Worm (Caenorhabditis elegans) whole organism, L3 larva: ENCODE measurements around the gene sri-63.

Source experiments
- ceh-82 ChIP-seq: fragments of 150-350 bp; optimal IDR thresholded peaks from 2 replicates; lab custom pipeline; 2014; ENCODE audit warnings: missing biosample characterization, missing genetic modification characterization
- egl-27 ChIP-seq: sonication (generic microtip); optimal IDR thresholded peaks from 4 replicates; lab custom pipeline; 2017; ENCODE audit warnings: missing biosample characterization, missing genetic modification reagents, missing genetic modification characterization
- elt-2 ChIP-seq: sonication (generic microtip); optimal IDR thresholded peaks from 2 replicates; lab custom pipeline; 2016; ENCODE audit warnings: missing genetic modification reagents, mild to moderate bottlenecking, missing genetic modification characterization, missing compliant biosample characterization
- elt-3 ChIP-seq, 3 experiments: fragments of 150-350 bp in 1 of 3; sonication (generic microtip) in 2 of 3; optimal IDR thresholded peaks; 2 replicates in 2 of 3; 4 replicates in 1 of 3; lab custom pipeline; 2014 to 2017; ENCODE audit warnings: missing biosample characterization in 3 of 3, missing genetic modification characterization in 3 of 3
- jun-1 ChIP-seq: fragments of 150-350 bp; optimal IDR thresholded peaks from 2 replicates; lab custom pipeline; 2014; ENCODE audit warnings: missing biosample characterization, missing genetic modification reagents, missing genetic modification characterization
- nhr-28 ChIP-seq: fragments of 150-350 bp; optimal IDR thresholded peaks from 2 replicates; lab custom pipeline; 2014; ENCODE audit warnings: missing biosample characterization, missing genetic modification characterization
- nhr-76 ChIP-seq: fragments of 150-350 bp; sonication (generic microtip); optimal IDR thresholded peaks from 5 replicates; lab custom pipeline; 2014; ENCODE audit warnings: missing biosample characterization, missing genetic modification characterization
- nhr-77 ChIP-seq: fragments of 150-350 bp; optimal IDR thresholded peaks from 2 replicates; lab custom pipeline; 2014; ENCODE audit warnings: missing biosample characterization, missing genetic modification characterization
- pqm-1 ChIP-seq: fragments of 150-350 bp; optimal IDR thresholded peaks from 2 replicates; lab custom pipeline; 2017; ENCODE audit warnings: missing biosample characterization, missing genetic modification characterization, inconsistent platforms
- unc-62 ChIP-seq: fragments of 150-350 bp; sonication (generic microtip); optimal IDR thresholded peaks from 4 replicates; lab custom pipeline; 2014; ENCODE audit warnings: missing biosample characterization, missing genetic modification reagents, missing genetic modification characterization

DNA sequence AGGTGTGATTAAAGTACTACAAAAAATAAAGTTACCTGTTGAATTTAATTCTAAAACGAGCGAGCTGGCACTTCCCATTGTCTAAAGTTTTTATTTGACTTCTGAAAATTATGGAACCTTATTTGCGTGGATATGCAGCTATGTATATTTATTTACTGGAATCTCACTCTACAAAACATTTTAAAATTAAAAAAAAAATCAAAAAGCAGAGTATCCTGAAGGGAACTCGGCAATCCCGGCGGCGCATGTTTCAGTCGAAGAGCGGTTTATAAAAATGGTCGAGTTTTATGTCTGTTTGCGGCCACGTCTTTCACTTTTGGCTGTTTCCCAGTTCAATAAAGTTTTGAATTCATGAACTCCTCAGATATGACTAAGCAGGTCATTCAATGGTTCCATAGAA, 49.9 kb downstream of the sri-63 start, which contains the start of gene F14D2.19:
- TF ChIP-seq ceh-82: no peak
- TF ChIP-seq jun-1: no peak
- TF ChIP-seq elt-3 (tag; optimal IDR thresholded peaks at IDR 0.05; lab: Kevin White, UChicago): no peak
- TF ChIP-seq nhr-77 (tag; lab: Kevin White, UChicago): no peak
- no peak for TF ChIP-seq elt-2 (tag; lab: Kevin White, UChicago)
- TF ChIP-seq nhr-28: no peak
- TF ChIP-seq pqm-1 (tag; lab: Kevin White, UChicago): no peak
- TF ChIP-seq unc-62 (GFP tag; lab: Kevin White, UChicago): no peak
- no peak for TF ChIP-seq egl-27 (tag; lab: Kevin White, UChicago)
- TF ChIP-seq nhr-76 (tag; lab: Kevin White, UChicago): no peak
